Worm (Caenorhabditis elegans): ENCODE measurements around the gene snpc-3.4.

The snpc-3.4 gene

DNA sequence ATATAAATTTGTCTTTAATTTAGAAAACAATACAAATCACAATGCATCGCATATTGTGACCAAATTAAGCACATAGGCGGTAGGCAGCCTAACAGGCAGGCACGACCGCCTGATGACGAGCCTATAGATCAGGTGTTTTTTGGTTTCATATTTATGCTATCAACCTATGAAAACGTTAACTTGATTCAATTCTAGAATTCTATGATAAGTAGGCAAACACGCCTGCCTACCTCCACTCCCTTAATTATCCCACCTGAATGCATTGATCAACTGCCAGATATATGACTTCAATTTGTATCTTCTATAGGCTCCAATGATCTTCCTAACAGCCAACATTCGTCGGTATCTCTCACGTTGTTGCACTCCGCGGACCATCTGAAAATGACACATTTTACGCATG is 11.0 kb downstream of the snpc-3.4 start:
- TF ChIP-seq tab-1 (GFP tag; IDR thresholded peaks at IDR 0.05) (no peak), ref-1 (GFP tag; conservative IDR thresholded peaks at IDR 0.05) (no peak), ztf-23 (GFP tag; IDR thresholded peaks at IDR 0.05) (no peak), med-1 (GFP tag; optimal IDR thresholded peaks at IDR 0.05; ENCODE audit: insufficient read depth) (no peak), klf-2 (GFP tag; conservative IDR thresholded peaks at IDR 0.05) (no peak), T22C8.4 (GFP tag; IDR thresholded peaks at IDR 0.05) (no peak), flt-1 (GFP tag; IDR thresholded peaks at IDR 0.05) (no peak), cog-1 (tag; optimal IDR thresholded peaks at IDR 0.05) (no peak), ztf-29 (GFP tag; IDR thresholded peaks at IDR 0.05) (no peak)

DNA sequence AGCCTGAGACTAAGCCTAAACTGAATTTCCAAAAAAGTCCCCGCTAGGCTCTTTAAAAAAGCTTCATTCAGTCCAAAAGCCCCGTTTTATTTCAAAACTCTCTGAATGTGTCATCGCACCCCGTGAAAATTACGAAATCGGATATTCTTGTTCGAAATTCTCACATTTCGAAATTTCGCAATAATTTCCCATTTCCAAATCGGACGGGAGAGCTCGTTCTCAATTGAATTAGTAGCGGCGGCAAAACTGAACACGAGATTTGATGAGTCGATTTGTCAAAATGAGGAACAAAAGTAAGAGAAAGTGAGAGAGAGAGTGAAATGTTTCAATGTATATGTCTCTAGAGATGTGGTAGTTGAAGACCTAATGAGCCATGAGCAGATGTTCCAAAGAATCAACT is 15.1 kb downstream of the snpc-3.4 start:
- no peak for TF ChIP-seq flt-1 (GFP tag; IDR thresholded peaks at IDR 0.05)
- no peak for TF ChIP-seq ztf-23 (GFP tag; IDR thresholded peaks at IDR 0.05)
- no peak for TF ChIP-seq ztf-29 (GFP tag; IDR thresholded peaks at IDR 0.05)
- TF ChIP-seq tab-1 (GFP tag; IDR thresholded peaks at IDR 0.05), result no peak
- TF ChIP-seq klf-2 (GFP tag; conservative IDR thresholded peaks at IDR 0.05), result no peak
- TF ChIP-seq T22C8.4 (GFP tag; IDR thresholded peaks at IDR 0.05), result no peak

DNA sequence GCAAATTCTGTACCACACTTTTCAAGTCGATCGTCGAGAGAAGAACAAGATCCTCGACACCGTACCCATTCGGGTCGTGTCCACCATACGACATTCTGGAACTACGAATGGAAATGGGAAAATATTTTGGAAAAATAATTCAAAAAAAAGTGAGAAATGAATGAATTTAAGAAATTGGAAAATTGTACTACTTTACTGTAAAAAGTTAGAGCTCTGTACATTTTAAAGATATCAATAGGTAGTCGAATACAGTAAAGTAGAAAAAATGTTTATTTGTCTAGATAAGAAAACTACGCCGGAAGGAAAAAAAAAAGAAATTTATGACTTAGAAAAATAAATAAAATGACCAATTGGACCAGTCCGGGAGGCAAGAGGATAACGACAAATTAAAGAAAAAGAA is 16.9 kb downstream of the snpc-3.4 start, which contains the start of gene hum-5:
Gene hum-5, minus strand, starts transcription at position 101 of the 400 bp plus-strand sequence.
- TF ChIP-seq med-1 (GFP tag; optimal IDR thresholded peaks at IDR 0.05; ENCODE audit: insufficient read depth) (no peak), tab-1 (GFP tag; IDR thresholded peaks at IDR 0.05) (no peak), T22C8.4 (GFP tag; IDR thresholded peaks at IDR 0.05) (no peak), ztf-23 (GFP tag; IDR thresholded peaks at IDR 0.05) (no peak), flt-1 (GFP tag; IDR thresholded peaks at IDR 0.05) (no peak)

DNA sequence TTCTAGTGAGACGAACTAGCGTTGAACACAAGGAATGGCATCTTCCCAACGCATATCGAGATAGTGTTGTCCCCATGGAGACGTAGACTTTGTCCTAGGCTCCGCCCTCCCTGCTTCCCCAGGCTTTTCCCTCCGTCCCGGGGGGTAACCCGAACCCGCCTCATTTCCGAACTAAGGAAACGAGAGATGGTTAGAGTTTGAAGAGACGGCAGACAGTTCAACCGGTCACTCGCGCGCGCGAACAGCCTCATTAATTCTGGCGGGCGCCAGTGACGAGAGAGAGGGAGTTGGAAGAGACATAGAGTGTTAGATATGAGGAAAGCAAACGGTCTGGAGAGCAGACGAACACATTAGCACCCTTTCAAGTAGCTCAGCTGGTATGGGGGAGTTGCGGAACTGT is 17.5 kb downstream of the snpc-3.4 start:
- TF ChIP-seq flt-1 (GFP tag; IDR thresholded peaks at IDR 0.05) (no peak), tab-1 (GFP tag; IDR thresholded peaks at IDR 0.05) (no peak), ztf-23 (GFP tag; IDR thresholded peaks at IDR 0.05) (no peak)

DNA sequence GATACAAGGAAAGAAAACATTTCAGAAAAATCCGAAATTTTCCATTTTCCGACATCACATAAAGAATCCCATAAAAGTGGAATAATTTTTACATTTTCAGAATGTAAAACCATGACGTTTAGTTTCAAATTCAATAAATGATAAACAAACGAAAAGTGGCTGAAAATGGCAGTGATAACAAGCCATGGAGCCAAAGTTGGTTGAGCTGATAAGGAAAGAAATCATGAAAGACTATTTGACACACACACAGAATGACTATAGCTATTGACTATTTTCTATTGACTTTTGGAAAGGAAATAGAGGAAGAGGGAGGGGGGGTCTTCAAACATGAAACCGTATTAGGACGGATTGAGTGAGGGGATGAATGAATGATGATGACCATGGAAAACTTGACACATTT is 19.9 kb downstream of the snpc-3.4 start:
- TF ChIP-seq ref-1 (GFP tag; conservative IDR thresholded peaks at IDR 0.05), result no peak
- no peak for TF ChIP-seq klf-2 (GFP tag; conservative IDR thresholded peaks at IDR 0.05)
- TF ChIP-seq med-1 (GFP tag; optimal IDR thresholded peaks at IDR 0.05; ENCODE audit: insufficient read depth), result no peak
- TF ChIP-seq flt-1 (GFP tag; IDR thresholded peaks at IDR 0.05), result no peak
- TF ChIP-seq tab-1 (GFP tag; IDR thresholded peaks at IDR 0.05), result no peak
- no peak for TF ChIP-seq cog-1 (tag; optimal IDR thresholded peaks at IDR 0.05)
- TF ChIP-seq ztf-23 (GFP tag; IDR thresholded peaks at IDR 0.05), result no peak
- TF ChIP-seq T22C8.4 (GFP tag; IDR thresholded peaks at IDR 0.05), result no peak
- TF ChIP-seq ztf-29 (GFP tag; IDR thresholded peaks at IDR 0.05), result no peak

DNA sequence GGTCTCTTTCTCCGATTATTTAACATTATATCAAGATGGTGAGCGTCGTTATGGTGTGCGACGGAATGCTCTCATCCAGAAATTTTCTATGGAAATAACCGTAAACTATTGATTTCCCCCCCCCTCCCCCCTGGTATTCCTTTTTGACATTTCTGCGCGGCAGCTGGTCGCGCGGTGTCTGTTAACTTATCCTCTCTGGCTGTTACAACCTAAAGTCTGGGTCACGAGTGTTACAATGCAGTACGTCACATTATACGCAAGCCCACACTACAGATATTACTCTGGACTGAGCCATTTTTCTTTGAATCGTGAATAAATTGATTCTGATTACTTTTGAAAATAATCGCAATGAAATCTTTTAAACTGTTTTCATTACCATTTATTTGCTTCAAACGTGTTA is 29.3 kb downstream of the snpc-3.4 start:
- no peak for TF ChIP-seq ztf-23 (GFP tag; IDR thresholded peaks at IDR 0.05)
- TF ChIP-seq klf-2 (GFP tag; conservative IDR thresholded peaks at IDR 0.05), result no peak
- no peak for TF ChIP-seq flt-1 (GFP tag; IDR thresholded peaks at IDR 0.05)
- no peak for TF ChIP-seq med-1 (GFP tag; optimal IDR thresholded peaks at IDR 0.05; ENCODE audit: insufficient read depth)
- TF ChIP-seq T22C8.4 (GFP tag; IDR thresholded peaks at IDR 0.05), result no peak
- TF ChIP-seq ztf-29 (GFP tag; IDR thresholded peaks at IDR 0.05), result no peak
- TF ChIP-seq ref-1 (GFP tag; conservative IDR thresholded peaks at IDR 0.05), result no peak
- TF ChIP-seq cog-1 (tag; optimal IDR thresholded peaks at IDR 0.05), result no peak
- TF ChIP-seq tab-1 (GFP tag; IDR thresholded peaks at IDR 0.05), result no peak

DNA sequence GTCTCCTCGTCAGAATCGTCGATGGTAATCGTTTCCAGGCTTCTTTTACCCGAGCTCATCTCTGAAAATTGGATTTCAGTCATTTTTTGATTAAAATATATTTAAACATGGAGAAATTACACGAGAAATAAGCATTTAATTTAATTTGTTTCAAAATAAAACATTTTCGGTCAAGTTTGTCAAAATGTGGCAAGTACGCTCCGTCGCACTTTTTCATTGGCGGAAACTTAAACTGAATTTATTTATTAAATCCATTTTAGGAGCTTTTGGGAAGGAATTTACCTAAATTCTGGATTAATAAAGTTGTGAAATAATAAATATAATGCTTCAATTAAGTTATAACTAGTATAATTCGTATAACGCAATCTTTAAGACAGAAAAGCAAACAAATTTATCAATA is 38.1 kb downstream of the snpc-3.4 start, which contains the start of gene rcq-5:
Gene rcq-5, minus strand, starts transcription at position 83 of the 400 bp plus-strand sequence.
- TF ChIP-seq cog-1 (tag; optimal IDR thresholded peaks at IDR 0.05) (no peak), tab-1 (GFP tag; IDR thresholded peaks at IDR 0.05) (no peak), T22C8.4 (GFP tag; IDR thresholded peaks at IDR 0.05) (no peak), med-1 (GFP tag; optimal IDR thresholded peaks at IDR 0.05; ENCODE audit: insufficient read depth) (no peak), ztf-23 (GFP tag; IDR thresholded peaks at IDR 0.05) (no peak), flt-1 (GFP tag; IDR thresholded peaks at IDR 0.05) (no peak), ref-1 (GFP tag; conservative IDR thresholded peaks at IDR 0.05) (no peak), ztf-29 (GFP tag; IDR thresholded peaks at IDR 0.05) (no peak)

DNA sequence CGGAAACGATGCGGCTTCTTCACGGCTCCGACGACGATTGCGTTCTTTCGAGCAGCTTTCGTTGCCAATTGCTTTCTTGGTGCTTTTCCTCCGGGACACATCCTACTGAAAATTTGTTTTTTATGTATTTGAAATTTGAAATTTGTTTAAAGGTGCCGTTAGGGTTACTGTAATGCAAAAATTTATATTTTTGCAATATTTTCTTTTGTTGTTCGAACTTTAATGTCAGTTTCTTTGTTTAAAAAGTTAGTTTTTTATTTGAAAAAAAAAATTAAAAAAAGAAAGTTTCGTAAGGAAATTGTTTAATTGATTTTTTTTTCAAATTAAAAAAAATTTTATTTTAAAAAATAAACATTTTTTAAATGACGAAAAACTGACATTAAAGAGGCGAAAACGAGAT is 38.8 kb downstream of the snpc-3.4 start, which contains the start of gene his-69:
Gene his-69, minus strand, starts transcription at position 101 of the 400 bp plus-strand sequence.
- no peak for TF ChIP-seq klf-2 (GFP tag; conservative IDR thresholded peaks at IDR 0.05)

DNA sequence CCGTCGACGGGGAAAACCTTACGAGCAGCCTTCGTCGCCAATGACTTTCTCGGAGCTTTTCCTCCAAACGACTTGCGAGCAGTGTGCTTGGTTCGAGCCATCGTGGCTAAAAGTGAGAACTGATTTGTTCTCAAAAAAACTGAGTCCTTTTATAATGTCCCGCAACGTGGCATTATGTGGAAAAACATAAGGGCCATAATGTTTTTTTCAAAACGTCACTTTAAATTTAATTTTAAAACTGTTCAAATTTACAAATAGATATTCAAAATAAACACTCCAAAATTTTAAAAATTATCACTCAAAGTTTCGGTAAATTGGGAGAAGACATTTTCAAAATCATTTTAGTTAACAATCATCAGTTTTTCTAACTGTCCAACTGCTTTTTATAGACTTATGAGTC is 40.2 kb downstream of the snpc-3.4 start, which contains the start of gene his-70:
Gene his-70, minus strand, starts transcription at position 101 of the 400 bp plus-strand sequence.
- TF ChIP-seq T22C8.4 (GFP tag; IDR thresholded peaks at IDR 0.05) (no peak), flt-1 (GFP tag; IDR thresholded peaks at IDR 0.05) (no peak), ztf-23 (GFP tag; IDR thresholded peaks at IDR 0.05) (no peak), klf-2 (GFP tag; conservative IDR thresholded peaks at IDR 0.05) (no peak), med-1 (GFP tag; optimal IDR thresholded peaks at IDR 0.05; ENCODE audit: insufficient read depth) (no peak), cog-1 (tag; optimal IDR thresholded peaks at IDR 0.05) (no peak), ref-1 (GFP tag; conservative IDR thresholded peaks at IDR 0.05) (no peak), ztf-29 (GFP tag; IDR thresholded peaks at IDR 0.05) (no peak), tab-1 (GFP tag; IDR thresholded peaks at IDR 0.05) (no peak)

DNA sequence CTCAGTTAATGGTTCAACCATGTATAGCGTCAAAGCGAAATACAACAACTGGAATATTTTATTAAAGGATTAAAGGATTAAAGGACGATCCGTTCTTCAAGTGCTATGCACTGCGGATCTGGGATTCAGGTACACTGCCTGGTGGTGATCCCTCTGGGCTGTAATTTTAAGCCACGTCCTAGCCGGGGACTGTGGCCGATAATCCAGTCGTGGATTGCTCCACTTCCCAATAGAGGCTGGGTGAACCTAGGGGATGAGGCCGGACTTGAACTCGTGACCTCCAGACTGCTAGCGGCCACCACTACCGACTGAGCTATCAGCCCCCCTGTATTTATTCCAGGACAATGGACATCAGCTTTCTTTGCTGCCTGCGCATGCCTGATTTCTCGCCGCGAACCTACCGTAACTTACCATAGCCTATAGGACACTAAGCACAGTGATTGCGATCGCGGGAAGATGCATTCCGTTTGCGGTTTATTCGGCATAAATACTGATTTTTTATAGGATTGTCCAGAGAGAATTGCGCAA is 41.1 kb downstream of the snpc-3.4 start:
- TF ChIP-seq ztf-29 (GFP tag; IDR thresholded peaks at IDR 0.05), result peak; percentile 5; the same call in 1 of the 2 replicates

DNA sequence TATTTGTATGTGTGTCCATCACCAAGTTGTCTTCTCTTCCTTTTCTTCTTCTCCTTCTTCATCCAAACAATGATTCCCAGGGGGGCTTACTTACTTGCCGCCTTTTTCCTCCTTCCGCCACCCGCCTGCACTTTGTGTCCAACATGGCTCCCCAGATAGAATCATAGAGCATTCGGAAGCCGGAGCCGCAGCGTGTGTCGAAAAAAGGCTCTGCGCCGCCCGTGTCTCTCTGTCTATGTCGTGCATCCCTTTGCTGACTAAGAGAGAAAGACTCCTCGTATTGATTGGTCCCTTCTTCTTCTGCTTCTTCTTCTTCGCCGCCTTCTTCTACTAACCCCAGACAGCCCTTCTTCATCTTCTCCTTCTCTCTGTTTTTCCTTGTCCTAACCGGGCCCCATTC is 43.9 kb downstream of the snpc-3.4 start:
- TF ChIP-seq cog-1 (tag; optimal IDR thresholded peaks at IDR 0.05), result no peak
- 0 out of 2 replicates have a peak, but pooled peaks have one; percentile 39 for TF ChIP-seq tab-1 (GFP tag; IDR thresholded peaks at IDR 0.05)

Data from whole organism, midembryonic.